Worm (Caenorhabditis elegans): ENCODE measurements around the gene Y105C5B.11.

Gene Y105C5B.11

ce11 chrIV:15931176-15931575 is 10.1 kb downstream of the Y105C5B.11 start:
- no peak for TF ChIP-seq cnd-1 (tag; optimal IDR thresholded peaks at IDR 0.05)
- TF ChIP-seq unc-39 (tag; optimal IDR thresholded peaks at IDR 0.05): no peak
- peak; percentile 57 for TF ChIP-seq sptf-1 (tag; optimal IDR thresholded peaks at IDR 0.05)

ce11 chrIV:15930694-15931093 is 10.6 kb downstream of the Y105C5B.11 start:
- no peak for TF ChIP-seq mls-2 (tag; optimal IDR thresholded peaks at IDR 0.05)
- no peak for TF ChIP-seq lsy-2 (tag; optimal IDR thresholded peaks at IDR 0.05)
- no peak for TF ChIP-seq mep-1 (tag; optimal IDR thresholded peaks at IDR 0.05)
- TF ChIP-seq hlh-1 (tag; optimal IDR thresholded peaks at IDR 0.05): no peak

- TF ChIP-seq tbx-8 (GFP tag; optimal IDR thresholded peaks at IDR 0.05): no peak
- no peak for TF ChIP-seq lin-13 (tag; optimal IDR thresholded peaks at IDR 0.05)
- TF ChIP-seq unc-39 (tag; optimal IDR thresholded peaks at IDR 0.05): no peak
- no peak for TF ChIP-seq pha-4 (tag; optimal IDR thresholded peaks at IDR 0.05)
- no peak for TF ChIP-seq ceh-43 (GFP tag; optimal IDR thresholded peaks at IDR 0.05)
Measured at ce11 chrIV:15930281-15930680, 11.0 kb downstream of the Y105C5B.11 start, which contains the start of gene Y105C5B.9. TSS of gene Y105C5B.9 (plus strand) at chrIV:15930581.

ce11 chrIV:15929831-15930230 is 11.5 kb downstream of the Y105C5B.11 start:
- TF ChIP-seq hlh-1 (tag; optimal IDR thresholded peaks at IDR 0.05) (no peak), flh-1 (GFP tag; optimal IDR thresholded peaks at IDR 0.05) (no peak), bed-3 (GFP tag; optimal IDR thresholded peaks at IDR 0.05) (no peak), mab-5 (tag; optimal IDR thresholded peaks at IDR 0.05) (no peak), cnd-1 (tag; optimal IDR thresholded peaks at IDR 0.05) (no peak), lin-13 (tag; optimal IDR thresholded peaks at IDR 0.05) (no peak), tbx-8 (GFP tag; optimal IDR thresholded peaks at IDR 0.05) (no peak), elt-1 (tag; optimal IDR thresholded peaks at IDR 0.05; ENCODE audit: borderline replicate concordance, insufficient read depth) (no peak), drap-1 (GFP tag; optimal IDR thresholded peaks at IDR 0.05) (no peak), zip-8 (tag; optimal IDR thresholded peaks at IDR 0.05) (no peak), blmp-1 (tag; optimal IDR thresholded peaks at IDR 0.05) (no peak), unc-39 (tag; optimal IDR thresholded peaks at IDR 0.05) (no peak), ham-2 (GFP tag; optimal IDR thresholded peaks at IDR 0.05) (no peak), ztf-11 (tag; optimal IDR thresholded peaks at IDR 0.05) (no peak), ceh-39 (tag; optimal IDR thresholded peaks at IDR 0.05) (no peak)

- TF ChIP-seq ceh-43 (GFP tag; optimal IDR thresholded peaks at IDR 0.05) (no peak), sem-2 (GFP tag; optimal IDR thresholded peaks at IDR 0.05) (no peak), cnd-1 (tag; optimal IDR thresholded peaks at IDR 0.05) (no peak), M03D4.4 (tag; optimal IDR thresholded peaks at IDR 0.05) (no peak), elt-3 (tag; optimal IDR thresholded peaks at IDR 0.05) (no peak), sptf-1 (tag; optimal IDR thresholded peaks at IDR 0.05) (no peak), mep-1 (tag; optimal IDR thresholded peaks at IDR 0.05) (no peak), hlh-1 (tag; optimal IDR thresholded peaks at IDR 0.05) (no peak), lsy-2 (tag; optimal IDR thresholded peaks at IDR 0.05) (no peak), ces-1 (GFP tag; optimal IDR thresholded peaks at IDR 0.05) (no peak), nhr-2 (tag; optimal IDR thresholded peaks at IDR 0.05) (no peak), ceh-39 (tag; optimal IDR thresholded peaks at IDR 0.05) (no peak), pha-4 (tag; optimal IDR thresholded peaks at IDR 0.05) (no peak), mls-2 (tag; optimal IDR thresholded peaks at IDR 0.05) (no peak), nhr-76 (tag; optimal IDR thresholded peaks at IDR 0.05) (no peak), unc-39 (tag; optimal IDR thresholded peaks at IDR 0.05) (no peak), elt-1 (tag; optimal IDR thresholded peaks at IDR 0.05; ENCODE audit: borderline replicate concordance, insufficient read depth) (no peak)
Measured at ce11 chrIV:15926746-15927145, 14.6 kb downstream of the Y105C5B.11 start, which contains the start of gene Y105C5B.8. TSS of gene Y105C5B.8 (minus strand) at chrIV:15926846.

- TF ChIP-seq blmp-1 (tag; optimal IDR thresholded peaks at IDR 0.05): no peak
- TF ChIP-seq tbx-8 (GFP tag; optimal IDR thresholded peaks at IDR 0.05): no peak
- no peak for TF ChIP-seq unc-120 (tag; optimal IDR thresholded peaks at IDR 0.05; ENCODE audit: poor library complexity, severe bottlenecking)
- no peak for TF ChIP-seq sptf-1 (tag; optimal IDR thresholded peaks at IDR 0.05)
- no peak for TF ChIP-seq ceh-83 (GFP tag; optimal IDR thresholded peaks at IDR 0.05)
- TF ChIP-seq unc-62 (GFP tag; optimal IDR thresholded peaks at IDR 0.05): no peak
Measured at ce11 chrIV:15923000-15923399, 18.3 kb downstream of the Y105C5B.11 start.

All from whole organism, mixed stage, embryonic.